Fruit fly (Drosophila melanogaster): ENCODE data around the gene MED6.

DNA sequence ATGACTTTTGCATAAGTTTGCCTTT, 21.1 kb downstream of the MED6 start, which contains the start of gene PpD3:
- TF ChIP-seq CG8478 (optimal IDR thresholded peaks at IDR 0.05) (no peak), CTCF (optimal IDR thresholded peaks at IDR 0.05) (no peak)

Measured in S2 (cell line).